Worm (Caenorhabditis elegans): ENCODE results near the gene T23E7.2.

The T23E7.2 gene

DNA sequence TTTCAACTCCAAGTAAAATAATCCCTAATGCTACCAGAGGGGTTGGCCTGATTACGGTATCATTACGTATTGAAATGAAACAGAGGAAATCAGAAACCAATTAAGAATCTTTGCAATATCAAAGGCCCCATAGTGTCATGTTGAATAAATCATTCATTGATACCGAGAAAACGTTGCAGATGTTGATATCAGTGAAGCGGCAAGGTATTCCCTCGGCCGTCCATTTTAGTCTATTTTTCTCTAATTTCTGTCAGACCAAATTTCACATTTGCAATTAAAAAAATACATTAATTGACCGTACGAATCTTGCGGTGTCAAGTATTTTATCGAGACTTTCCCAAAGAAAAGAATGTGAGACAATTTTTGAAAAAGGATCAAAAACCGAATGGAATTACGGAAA is 36.6 kb upstream of the T23E7.2 start:
- TF ChIP-seq pha-4 (tag; optimal IDR thresholded peaks at IDR 0.05) (no peak), bed-3 (GFP tag; optimal IDR thresholded peaks at IDR 0.05) (no peak), lsy-2 (tag; optimal IDR thresholded peaks at IDR 0.05) (no peak), lin-32 (GFP tag; optimal IDR thresholded peaks at IDR 0.05) (no peak)

DNA sequence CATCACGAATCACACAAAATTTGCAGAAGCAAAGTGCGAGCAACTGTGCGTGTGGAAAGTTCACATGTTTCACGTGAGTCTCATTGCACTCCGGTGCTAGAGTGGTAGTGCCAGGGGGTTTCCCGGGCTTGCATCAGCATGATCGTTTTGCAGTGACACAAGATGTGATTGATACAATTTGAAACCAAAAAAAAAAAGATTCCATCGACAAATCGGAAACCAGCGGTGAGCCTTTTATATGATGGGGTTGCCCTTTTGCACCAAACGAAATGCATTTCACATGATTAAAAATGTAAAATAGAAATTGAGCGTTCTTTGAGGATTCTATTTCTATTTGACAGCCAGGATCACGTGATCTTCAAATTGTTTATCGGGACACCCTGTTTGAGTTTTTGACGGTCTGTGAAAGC is 34.5 kb upstream of the T23E7.2 start:
- TF ChIP-seq lin-13 (tag; optimal IDR thresholded peaks at IDR 0.05) (no peak), nhr-76 (tag; optimal IDR thresholded peaks at IDR 0.05) (no peak), unc-62 (GFP tag; optimal IDR thresholded peaks at IDR 0.05) (no peak), blmp-1 (tag; optimal IDR thresholded peaks at IDR 0.05) (no peak), cnd-1 (tag; optimal IDR thresholded peaks at IDR 0.05) (no peak), mls-2 (tag; optimal IDR thresholded peaks at IDR 0.05) (no peak), ces-1 (GFP tag; optimal IDR thresholded peaks at IDR 0.05) (no peak), ceh-39 (tag; optimal IDR thresholded peaks at IDR 0.05) (no peak), elt-1 (tag; optimal IDR thresholded peaks at IDR 0.05; ENCODE audit: borderline replicate concordance, insufficient read depth) (no peak), ceh-43 (GFP tag; optimal IDR thresholded peaks at IDR 0.05) (no peak), bed-3 (GFP tag; optimal IDR thresholded peaks at IDR 0.05) (no peak), unc-120 (tag; optimal IDR thresholded peaks at IDR 0.05; ENCODE audit: poor library complexity, severe bottlenecking) (no peak), hlh-1 (tag; optimal IDR thresholded peaks at IDR 0.05) (no peak), nhr-237 (tag; optimal IDR thresholded peaks at IDR 0.05) (no peak)

DNA sequence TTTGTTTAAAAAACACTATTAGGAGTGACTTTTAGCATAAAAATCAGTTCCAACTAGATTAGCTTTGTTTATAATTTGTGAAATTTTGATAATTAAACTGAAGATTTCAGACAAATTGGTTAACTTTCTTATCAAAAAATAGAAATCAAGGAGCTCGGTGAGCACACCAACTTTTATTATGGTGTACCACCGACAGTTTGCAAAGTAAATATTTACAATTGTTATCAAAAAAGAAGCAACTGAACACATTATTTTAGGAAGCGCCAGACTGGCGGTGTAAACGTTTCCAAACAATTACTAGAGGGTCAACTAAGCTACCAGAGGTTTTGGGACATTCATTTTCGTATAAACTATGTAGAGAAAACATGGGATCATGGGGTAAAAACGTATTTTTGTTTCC is 33.3 kb upstream of the T23E7.2 start:
- no peak for TF ChIP-seq ceh-39 (tag; optimal IDR thresholded peaks at IDR 0.05)

DNA sequence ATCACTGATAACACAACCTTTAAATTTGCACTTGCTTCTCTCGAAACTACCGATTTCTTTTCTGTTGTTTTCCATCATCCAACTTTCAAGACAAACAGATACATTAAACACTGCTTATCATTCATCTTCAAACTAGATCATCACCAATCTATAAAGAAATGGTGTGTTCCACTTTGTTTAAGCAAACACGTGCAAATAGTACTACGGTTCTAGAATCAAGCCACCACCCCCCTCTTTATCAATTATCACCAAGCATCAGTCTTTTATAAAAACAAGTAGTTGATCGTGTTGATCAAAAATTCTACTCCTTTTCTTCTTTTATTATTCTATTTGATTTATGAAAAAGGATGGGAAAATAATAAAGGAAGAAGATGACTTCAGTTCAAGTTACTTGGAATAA is 32.4 kb upstream of the T23E7.2 start:
- TF ChIP-seq snpc-4 (tag; optimal IDR thresholded peaks at IDR 0.05) (no peak), lin-32 (GFP tag; optimal IDR thresholded peaks at IDR 0.05) (no peak), flh-1 (GFP tag; optimal IDR thresholded peaks at IDR 0.05) (no peak), elt-3 (tag; optimal IDR thresholded peaks at IDR 0.05) (no peak), nhr-2 (tag; optimal IDR thresholded peaks at IDR 0.05) (no peak), pha-4 (tag; optimal IDR thresholded peaks at IDR 0.05) (no peak)

DNA sequence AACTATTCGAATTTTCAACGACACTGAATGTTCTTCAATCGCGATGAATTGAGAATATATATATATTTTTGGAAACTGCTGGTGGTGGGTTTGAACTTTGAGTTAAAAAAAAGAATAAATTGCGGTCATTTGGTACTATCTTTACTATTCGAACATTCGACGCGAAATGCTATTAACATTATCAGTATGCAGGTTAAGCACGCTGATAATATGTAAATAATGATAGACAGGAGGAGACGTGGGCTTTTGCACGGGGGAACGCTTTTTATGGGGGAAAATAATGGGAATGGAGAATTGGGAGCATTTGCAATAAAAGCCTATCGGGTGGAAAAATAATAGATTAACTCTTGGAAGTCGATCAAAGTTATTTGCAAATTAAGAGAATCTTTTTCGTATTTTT is 31.9 kb upstream of the T23E7.2 start:
- TF ChIP-seq lin-32 (GFP tag; optimal IDR thresholded peaks at IDR 0.05) (no peak), ces-1 (GFP tag; optimal IDR thresholded peaks at IDR 0.05) (no peak), unc-62 (GFP tag; optimal IDR thresholded peaks at IDR 0.05) (no peak), ztf-11 (tag; optimal IDR thresholded peaks at IDR 0.05) (no peak), hlh-1 (tag; optimal IDR thresholded peaks at IDR 0.05) (no peak), snpc-4 (tag; optimal IDR thresholded peaks at IDR 0.05) (no peak), zip-8 (tag; optimal IDR thresholded peaks at IDR 0.05) (no peak), mls-2 (tag; optimal IDR thresholded peaks at IDR 0.05) (no peak), mab-5 (tag; optimal IDR thresholded peaks at IDR 0.05) (no peak), tbx-8 (GFP tag; optimal IDR thresholded peaks at IDR 0.05) (no peak), nhr-28 (tag; optimal IDR thresholded peaks at IDR 0.05) (no peak), nhr-12 (tag; optimal IDR thresholded peaks at IDR 0.05) (no peak), nhr-76 (tag; optimal IDR thresholded peaks at IDR 0.05) (no peak)

- peak; percentile 23 for TF ChIP-seq unc-62 (GFP tag; optimal IDR thresholded peaks at IDR 0.05)
- no peak for TF ChIP-seq tbx-8 (GFP tag; optimal IDR thresholded peaks at IDR 0.05)
- TF ChIP-seq lsy-2 (tag; optimal IDR thresholded peaks at IDR 0.05): no peak
- no peak for TF ChIP-seq unc-39 (tag; optimal IDR thresholded peaks at IDR 0.05)
- TF ChIP-seq hlh-1 (tag; optimal IDR thresholded peaks at IDR 0.05): peak; percentile 57
- TF ChIP-seq unc-120 (tag; optimal IDR thresholded peaks at IDR 0.05; ENCODE audit: poor library complexity, severe bottlenecking): peak; percentile 81
Measured at ce11 chrX:17640790-17641189, 30.0 kb upstream of the T23E7.2 start, which contains the start of gene H18N23.2. H18N23.2 (minus strand) TSS chrX:17640871.

- TF ChIP-seq nhr-2 (tag; optimal IDR thresholded peaks at IDR 0.05): no peak
Measured at ce11 chrX:17642832-17643231, 28.0 kb upstream of the T23E7.2 start.
